Worm (Caenorhabditis elegans) whole organism, L4 larva: Measurements from ENCODE around the gene C07A4.2.

ENCODE experiments used
- F37D6.2 ChIP-seq: sonication (generic microtip); optimal IDR thresholded peaks from 2 replicates; lab custom pipeline; 2016; ENCODE audit warnings: mild to moderate bottlenecking, missing genetic modification characterization, missing compliant biosample characterization
- R02D3.7 ChIP-seq: fragments of 150-350 bp; sonication (generic microtip); optimal IDR thresholded peaks from 3 replicates; lab custom pipeline; 2014; ENCODE audit warnings: missing biosample characterization, missing genetic modification characterization
- T26A8.4 ChIP-seq: fragments of 200-800 bp; sonication (Bioruptor generic); IDR thresholded peaks from 2 replicates; pipeline ENCODE4 v1.3.6; 2022; ENCODE audit warnings: missing genetic modification characterization, missing compliant biosample characterization
- aly-2 ChIP-seq: sonication (generic microtip); optimal IDR thresholded peaks from 2 replicates; lab custom pipeline; 2018; ENCODE audit warnings: missing biosample characterization, missing genetic modification characterization
- ama-1 ChIP-seq: fragments of 150-350 bp; optimal IDR thresholded peaks from 2 replicates; lab custom pipeline; 2014; ENCODE audit warnings: inconsistent platforms, mixed read lengths
- arid-1 ChIP-seq: fragments of 200-800 bp; sonication (Bioruptor generic); conservative IDR thresholded peaks from 2 replicates; pipeline ENCODE4 v1.3.6; 2022; ENCODE audit warnings: missing genetic modification reagents, missing genetic modification characterization, missing compliant biosample characterization
- ceh-32 ChIP-seq: sonication (generic microtip); optimal IDR thresholded peaks from 2 replicates; lab custom pipeline; 2016; ENCODE audit warnings: mild to moderate bottlenecking, missing genetic modification characterization, missing compliant biosample characterization; ENCODE audit not compliant: poor library complexity
- ceh-62 ChIP-seq: sonication (generic microtip); optimal IDR thresholded peaks from 2 replicates; lab custom pipeline; 2017; ENCODE audit warnings: missing biosample characterization, missing genetic modification characterization
- ceh-82 ChIP-seq: sonication (generic microtip); optimal IDR thresholded peaks from 2 replicates; lab custom pipeline; 2017; ENCODE audit warnings: missing biosample characterization, missing genetic modification characterization
- ces-1 ChIP-seq: fragments of 150-350 bp; sonication (generic microtip); optimal IDR thresholded peaks from 4 replicates; lab custom pipeline; 2014; ENCODE audit warnings: missing biosample characterization, missing genetic modification reagents, missing genetic modification characterization
- ctbp-1 ChIP-seq: fragments of 200-800 bp; sonication (Bioruptor generic); IDR thresholded peaks from 2 replicates; pipeline ENCODE4 v1.3.6; 2022; ENCODE audit warnings: missing genetic modification reagents, missing genetic modification characterization, missing compliant biosample characterization
- daf-16 ChIP-seq, 3 experiments: sonication (generic microtip); optimal IDR thresholded peaks; 2 replicates each; lab custom pipeline; 2016 to 2017; ENCODE audit warnings: missing genetic modification characterization in 3 of 3, missing genetic modification reagents in 3 of 3, mild to moderate bottlenecking in 2 of 3, missing compliant biosample characterization in 2 of 3, missing biosample characterization in 1 of 3, moderate library complexity in 1 of 3
- dmd-6 ChIP-seq: fragments of 200-800 bp; sonication (Bioruptor generic); IDR thresholded peaks from 2 replicates; pipeline ENCODE4 v1.3.6; 2022; ENCODE audit warnings: missing genetic modification reagents, missing genetic modification characterization, missing compliant biosample characterization
- dmd-8 ChIP-seq: fragments of 200-800 bp; sonication (Bioruptor generic); IDR thresholded peaks from 2 replicates; pipeline ENCODE4 v1.3.6; 2022; ENCODE audit warnings: missing genetic modification characterization, missing compliant biosample characterization
- duxl-1 ChIP-seq: sonication (generic microtip); optimal IDR thresholded peaks from 2 replicates; lab custom pipeline; 2016; ENCODE audit warnings: mild to moderate bottlenecking, missing genetic modification characterization, moderate library complexity, missing compliant biosample characterization; ENCODE audit not compliant: poor library complexity
- egl-27 ChIP-seq: sonication (generic microtip); optimal IDR thresholded peaks from 3 replicates; lab custom pipeline; 2017; ENCODE audit warnings: missing biosample characterization, missing genetic modification reagents, missing genetic modification characterization
- fkh-10 ChIP-seq: fragments of 150-350 bp; optimal IDR thresholded peaks from 2 replicates; lab custom pipeline; 2014; ENCODE audit warnings: missing biosample characterization, missing genetic modification reagents, missing genetic modification characterization
- fos-1 ChIP-seq: fragments of 150-350 bp; optimal IDR thresholded peaks from 2 replicates; lab custom pipeline; 2014; ENCODE audit warnings: missing biosample characterization, missing genetic modification characterization
- hlh-11 ChIP-seq: fragments of 200-800 bp; sonication (Bioruptor generic); optimal IDR thresholded peaks from 2 replicates; lab custom pipeline; 2018; ENCODE audit warnings: mild to moderate bottlenecking, missing genetic modification characterization, missing compliant biosample characterization
- hlh-30 ChIP-seq: sonication (generic microtip); optimal IDR thresholded peaks from 2 replicates; lab custom pipeline; 2017; ENCODE audit warnings: antibody characterized with exemption, mild to moderate bottlenecking, missing genetic modification characterization, missing compliant biosample characterization; ENCODE audit not compliant: insufficient read depth
- lim-7 ChIP-seq: fragments of 200-800 bp; sonication (Bioruptor generic); IDR thresholded peaks from 2 replicates; pipeline ENCODE4 v1.3.6; 2022; ENCODE audit warnings: missing genetic modification characterization, missing compliant biosample characterization
- lin-1 ChIP-seq: fragments of 200-800 bp; sonication (Bioruptor generic); IDR thresholded peaks from 2 replicates; pipeline ENCODE4 v1.3.6; 2022; ENCODE audit warnings: missing genetic modification reagents, missing genetic modification characterization, missing compliant biosample characterization
- lin-13 ChIP-seq: fragments of 150-350 bp; optimal IDR thresholded peaks from 2 replicates; lab custom pipeline; 2014; ENCODE audit warnings: missing biosample characterization, missing genetic modification reagents, missing genetic modification characterization
- lin-15B ChIP-seq: fragments of 150-350 bp; sonication (generic microtip); optimal IDR thresholded peaks from 3 replicates; lab custom pipeline; 2014; ENCODE audit warnings: missing biosample characterization, missing genetic modification characterization
- lin-38 ChIP-seq: fragments of 200-800 bp; sonication (Bioruptor generic); IDR thresholded peaks from 2 replicates; pipeline ENCODE4 v1.3.6; 2022; ENCODE audit warnings: missing genetic modification reagents, missing genetic modification characterization, missing compliant biosample characterization
- lir-3 ChIP-seq: sonication (generic microtip); optimal IDR thresholded peaks from 2 replicates; lab custom pipeline; 2016; ENCODE audit warnings: mild to moderate bottlenecking, missing genetic modification characterization, missing compliant biosample characterization
- madf-5 ChIP-seq, 2 experiments: fragments of 200-800 bp; sonication (Bioruptor generic); IDR thresholded peaks; 2 replicates each; pipeline ENCODE4 v1.3.6; 2022; ENCODE audit warnings: missing compliant biosample characterization in 2 of 2, missing genetic modification characterization in 2 of 2
- mep-1 ChIP-seq: fragments of 150-350 bp; sonication (generic microtip); optimal IDR thresholded peaks from 3 replicates; lab custom pipeline; 2014; ENCODE audit warnings: missing biosample characterization, missing genetic modification characterization
- mes-2 ChIP-seq: sonication (generic microtip); optimal IDR thresholded peaks from 2 replicates; lab custom pipeline; 2016; ENCODE audit warnings: missing genotype, mild to moderate bottlenecking, missing genetic modification characterization, missing compliant biosample characterization; ENCODE audit not compliant: poor library complexity, severe bottlenecking
- mxl-2 ChIP-seq: fragments of 200-800 bp; sonication (Bioruptor generic); conservative IDR thresholded peaks from 2 replicates; pipeline ENCODE4 v1.3.6; 2022; ENCODE audit warnings: missing genetic modification reagents, missing genetic modification characterization, missing compliant biosample characterization
- mxl-3 ChIP-seq: fragments of 200-800 bp; sonication (Bioruptor generic); optimal IDR thresholded peaks from 2 replicates; lab custom pipeline; 2018; ENCODE audit warnings: mild to moderate bottlenecking, missing genetic modification characterization, missing compliant biosample characterization
- nhr-10 ChIP-seq: fragments of 150-350 bp; optimal IDR thresholded peaks from 2 replicates; lab custom pipeline; 2014; ENCODE audit warnings: missing biosample characterization, missing genetic modification characterization
- nhr-102 ChIP-seq: sonication (generic microtip); optimal IDR thresholded peaks from 2 replicates; lab custom pipeline; 2016; ENCODE audit warnings: mild to moderate bottlenecking, missing genetic modification characterization, moderate library complexity, missing compliant biosample characterization
- nhr-237 ChIP-seq: sonication (generic microtip); optimal IDR thresholded peaks from 2 replicates; lab custom pipeline; 2017; ENCODE audit warnings: missing biosample characterization, missing genetic modification characterization
- nhr-25 ChIP-seq: sonication (generic microtip); optimal IDR thresholded peaks from 2 replicates; lab custom pipeline; 2017; ENCODE audit warnings: missing genetic modification characterization, mild to moderate bottlenecking, missing compliant biosample characterization, antibody characterized with exemption, moderate library complexity, borderline replicate concordance; ENCODE audit not compliant: insufficient read depth
- nhr-41 ChIP-seq: fragments of 200-800 bp; sonication (Bioruptor generic); IDR thresholded peaks from 2 replicates; pipeline ENCODE4 v1.3.6; 2022; ENCODE audit warnings: missing genetic modification reagents, missing genetic modification characterization, missing compliant biosample characterization
- nhr-48 ChIP-seq: sonication (generic microtip); optimal IDR thresholded peaks from 2 replicates; lab custom pipeline; 2016; ENCODE audit warnings: mild to moderate bottlenecking, missing genetic modification characterization, missing compliant biosample characterization
- nhr-6 ChIP-seq: fragments of 150-350 bp; optimal IDR thresholded peaks from 2 replicates; lab custom pipeline; 2014; ENCODE audit warnings: missing biosample characterization, missing genetic modification characterization
- nhr-77 ChIP-seq: fragments of 150-350 bp; optimal IDR thresholded peaks from 2 replicates; lab custom pipeline; 2014; ENCODE audit warnings: missing biosample characterization, missing genetic modification characterization
- pha-4 ChIP-seq, 2 experiments: fragments of 150-350 bp in 1 of 2; fragments of 200-800 bp in 1 of 2; sonication (Bioruptor generic) in 1 of 2; IDR thresholded peaks in 1 of 2; optimal IDR thresholded peaks in 1 of 2; 2 replicates each; pipeline versions ENCODE4 v1.3.6 to Lab custom; 2014 to 2022; ENCODE audit warnings: missing genetic modification characterization in 2 of 2, missing genetic modification reagents in 2 of 2, missing biosample characterization in 1 of 2, missing compliant biosample characterization in 1 of 2
- pqm-1 ChIP-seq: sonication (generic microtip); optimal IDR thresholded peaks from 2 replicates; lab custom pipeline; 2017; ENCODE audit warnings: missing biosample characterization, missing genetic modification characterization
- rbr-2 ChIP-seq: sonication (generic microtip); optimal IDR thresholded peaks from 2 replicates; lab custom pipeline; 2016; ENCODE audit warnings: missing genotype, missing genetic modification characterization, missing compliant biosample characterization
- skn-1 ChIP-seq: fragments of 150-350 bp; optimal IDR thresholded peaks from 2 replicates; lab custom pipeline; 2014; ENCODE audit warnings: missing biosample characterization, missing genetic modification characterization
- snpc-1.2 ChIP-seq: fragments of 200-800 bp; sonication (Bioruptor generic); IDR thresholded peaks from 2 replicates; pipeline ENCODE4 v1.3.6; 2022; ENCODE audit warnings: missing genetic modification reagents, missing genetic modification characterization, missing compliant biosample characterization
- snpc-4 ChIP-seq: fragments of 150-350 bp; optimal IDR thresholded peaks from 2 replicates; lab custom pipeline; 2014; ENCODE audit warnings: missing biosample characterization, missing genetic modification characterization
- spr-1 ChIP-seq: sonication (generic microtip); optimal IDR thresholded peaks from 2 replicates; lab custom pipeline; 2016; ENCODE audit warnings: mild to moderate bottlenecking, missing genetic modification characterization, missing compliant biosample characterization
- unc-130 ChIP-seq: sonication (generic microtip); optimal IDR thresholded peaks from 2 replicates; lab custom pipeline; 2016; ENCODE audit warnings: missing genetic modification reagents, missing genetic modification characterization, missing compliant biosample characterization
- unc-39 ChIP-seq: sonication (generic microtip); optimal IDR thresholded peaks from 2 replicates; lab custom pipeline; 2017; ENCODE audit warnings: missing biosample characterization, missing genetic modification characterization
- zfp-2 ChIP-seq: sonication (generic microtip); optimal IDR thresholded peaks from 2 replicates; lab custom pipeline; 2016; ENCODE audit warnings: mild to moderate bottlenecking, missing genetic modification characterization, missing compliant biosample characterization
- zip-11 ChIP-seq: fragments of 200-800 bp; sonication (Bioruptor generic); IDR thresholded peaks from 2 replicates; pipeline ENCODE4 v1.3.6; 2022; ENCODE audit warnings: missing genetic modification characterization, missing compliant biosample characterization
- zip-2 ChIP-seq: fragments of 150-350 bp; optimal IDR thresholded peaks from 2 replicates; lab custom pipeline; 2014; ENCODE audit warnings: missing biosample characterization, missing genetic modification characterization

C07A4.2 gene

ce11 chrX:10145011-10145410 lies 27.0 kb upstream of the C07A4.2 start (continued):
- TF ChIP-seq spr-1 (tag; lab: Kevin White, UChicago) (peak; percentile 67), lin-1 (GFP tag; lab: Robert Waterston, UW) (peak; percentile 75), ama-1 (lab: Kevin White, UChicago) (no peak), pqm-1 (tag; lab: Kevin White, UChicago) (no peak), nhr-102 (tag; lab: Kevin White, UChicago) (peak; percentile 79), rbr-2 (tag; lab: Kevin White, UChicago) (peak; percentile 64), ces-1 (GFP tag; lab: Kevin White, UChicago) (peak; percentile 5), nhr-77 (tag; lab: Kevin White, UChicago) (no peak), nhr-41 (GFP tag; lab: Robert Waterston, UW) (peak; percentile 58; the same call in 1 of the 2 replicates), ctbp-1 (GFP tag; lab: Robert Waterston, UW) (peak; percentile 77; the same call in 1 of the 2 replicates), ceh-32 (tag; lab: Kevin White, UChicago) (peak; percentile 58), zip-11 (GFP tag; lab: Robert Waterston, UW) (no peak), zfp-2 (tag; lab: Kevin White, UChicago) (peak; percentile 15), nhr-48 (peak; percentile 64), pha-4 (GFP tag; IDR thresholded peaks at IDR 0.05; lab: Robert Waterston, UW) (peak; percentile 85), pha-4 (tag; optimal IDR thresholded peaks at IDR 0.05; lab: Kevin White, UChicago) (no peak), zip-2 (no peak), arid-1 (GFP tag; lab: Robert Waterston, UW) (peak; percentile 90), aly-2 (no peak), duxl-1 (peak; percentile 85), unc-130 (GFP tag; lab: Kevin White, UChicago) (peak; percentile 47), lim-7 (GFP tag; lab: Robert Waterston, UW) (peak; percentile 90), dmd-8 (GFP tag; lab: Robert Waterston, UW) (peak; percentile 80), ceh-62 (tag; lab: Kevin White, UChicago) (no peak), unc-39 (no peak), mxl-3 (GFP tag; lab: Kevin White, UChicago) (peak; percentile 56), nhr-237 (tag; lab: Kevin White, UChicago) (no peak), lir-3 (peak; percentile 85), dmd-6 (GFP tag; lab: Robert Waterston, UW) (peak; percentile 68), fos-1 (tag; lab: Kevin White, UChicago) (no peak), snpc-4 (tag; lab: Kevin White, UChicago) (no peak), F37D6.2 (tag; lab: Kevin White, UChicago) (peak; percentile 68), egl-27 (tag; lab: Kevin White, UChicago) (no peak), madf-5 (GFP tag; IDR thresholded peaks at IDR 0.05; lab: Robert Waterston, UW) (peak; percentile 19 to 34; a peak in 1 of 4 replicates), T26A8.4 (peak; percentile 84), fkh-10 (peak; percentile 25), lin-13 (GFP tag; lab: Kevin White, UChicago) (no peak), hlh-30 (tag; lab: Kevin White, UChicago) (peak; percentile 69), skn-1 (tag; lab: Kevin White, UChicago) (no peak), lin-38 (GFP tag; lab: Robert Waterston, UW) (peak; percentile 77), daf-16 (GFP tag; optimal IDR thresholded peaks at IDR 0.05; lab: Kevin White, UChicago) (peak; percentile 65 to 87), daf-16 (tag; optimal IDR thresholded peaks at IDR 0.05; lab: Kevin White, UChicago) (peak; percentile 49), nhr-25 (tag; lab: Kevin White, UChicago) (peak; percentile 20), mep-1 (tag; lab: Kevin White, UChicago) (peak; percentile 58), hlh-11 (tag; lab: Kevin White, UChicago) (peak; percentile 59), mxl-2 (GFP tag; lab: Robert Waterston, UW) (no peak), lin-15B (no peak), nhr-6 (peak; percentile 5), nhr-10 (no peak), mes-2 (tag; lab: Kevin White, UChicago) (peak; percentile 79), ceh-82 (tag; lab: Kevin White, UChicago) (no peak), snpc-1.2 (GFP tag; lab: Robert Waterston, UW) (peak; percentile 88), R02D3.7 (tag; lab: Kevin White, UChicago) (no peak)
